Worm (Caenorhabditis elegans): Measurements from ENCODE around the gene ZK430.5.

DNA sequence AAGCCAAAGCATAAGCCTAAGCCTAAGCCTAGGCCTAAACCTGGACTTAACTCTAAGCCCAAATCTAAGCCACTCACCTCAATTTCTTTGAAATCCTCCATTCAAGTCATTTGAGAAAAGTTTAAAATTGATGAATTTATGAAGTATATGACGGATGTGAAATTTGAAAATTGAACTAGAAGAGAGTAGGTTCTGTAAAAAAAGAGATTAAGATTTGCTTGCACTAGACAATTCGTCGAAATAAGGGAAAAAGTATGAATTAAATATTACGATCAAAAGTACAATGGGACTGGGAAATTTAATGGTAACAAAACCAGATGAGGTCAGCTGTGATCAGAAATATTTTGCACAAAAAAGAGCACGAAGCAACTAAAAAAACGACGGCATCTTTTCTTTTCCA is 47.6 kb downstream of the ZK430.5 start, which contains the start of gene twk-2:
- TF ChIP-seq blmp-1 (tag; optimal IDR thresholded peaks at IDR 0.05; ENCODE audit: insufficient read depth) = no peak
- TF ChIP-seq nhr-25 (tag; optimal IDR thresholded peaks at IDR 0.05) = no peak
- TF ChIP-seq ama-1 (optimal IDR thresholded peaks at IDR 0.05) = no peak
- no peak for TF ChIP-seq gmeb-1 (tag; optimal IDR thresholded peaks at IDR 0.05)
- no peak for TF ChIP-seq snpc-4 (tag; optimal IDR thresholded peaks at IDR 0.05)
- no peak for TF ChIP-seq elt-3 (tag; optimal IDR thresholded peaks at IDR 0.05)
- no peak for TF ChIP-seq ceh-82 (tag; optimal IDR thresholded peaks at IDR 0.05)
- no peak for TF ChIP-seq ztf-11 (tag; optimal IDR thresholded peaks at IDR 0.05)
- TF ChIP-seq nhr-129 (tag; optimal IDR thresholded peaks at IDR 0.05) = no peak
- TF ChIP-seq lin-13 (GFP tag; optimal IDR thresholded peaks at IDR 0.05) = no peak
